Worm (Caenorhabditis elegans) whole organism, L4 larva: ENCODE results near the gene nep-3.

Source experiments
- ama-1 ChIP-seq: fragments of 150-350 bp; optimal IDR thresholded peaks from 2 replicates; lab custom pipeline; 2014; ENCODE audit warnings: inconsistent platforms, mixed read lengths
- dmd-9 ChIP-seq: fragments of 200-800 bp; sonication (Bioruptor generic); IDR thresholded peaks from 2 replicates; pipeline ENCODE4 v1.3.6; 2022; ENCODE audit warnings: missing genetic modification reagents, missing genetic modification characterization, missing compliant biosample characterization
- lim-7 ChIP-seq: fragments of 200-800 bp; sonication (Bioruptor generic); IDR thresholded peaks from 2 replicates; pipeline ENCODE4 v1.3.6; 2022; ENCODE audit warnings: missing genetic modification characterization, missing compliant biosample characterization
- lin-1 ChIP-seq: fragments of 200-800 bp; sonication (Bioruptor generic); IDR thresholded peaks from 2 replicates; pipeline ENCODE4 v1.3.6; 2022; ENCODE audit warnings: missing genetic modification reagents, missing genetic modification characterization, missing compliant biosample characterization
- lin-38 ChIP-seq: fragments of 200-800 bp; sonication (Bioruptor generic); IDR thresholded peaks from 2 replicates; pipeline ENCODE4 v1.3.6; 2022; ENCODE audit warnings: missing genetic modification reagents, missing genetic modification characterization, missing compliant biosample characterization
- snpc-4 ChIP-seq: fragments of 150-350 bp; optimal IDR thresholded peaks from 2 replicates; lab custom pipeline; 2014; ENCODE audit warnings: missing biosample characterization, missing genetic modification characterization
- zip-11 ChIP-seq: fragments of 200-800 bp; sonication (Bioruptor generic); IDR thresholded peaks from 2 replicates; pipeline ENCODE4 v1.3.6; 2022; ENCODE audit warnings: missing genetic modification characterization, missing compliant biosample characterization

DNA sequence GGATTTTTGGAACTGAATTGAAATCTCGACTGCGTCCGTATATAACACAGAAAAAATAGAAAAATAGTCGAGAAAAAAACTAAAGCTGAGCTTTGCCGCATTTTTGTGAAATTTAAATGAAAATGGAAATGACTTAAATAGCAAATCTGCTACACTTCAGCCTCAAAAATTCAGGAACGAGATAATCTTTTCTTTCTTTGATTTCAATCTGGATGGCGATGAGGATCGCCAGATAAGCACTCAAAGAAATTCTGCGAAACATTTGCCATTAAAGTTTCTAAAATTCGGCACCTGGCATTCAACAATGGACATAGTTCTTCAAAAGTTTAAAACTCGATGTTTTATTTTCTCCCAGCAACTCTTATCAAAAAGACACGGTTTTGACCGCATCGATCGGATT, 33.7 kb downstream of the nep-3 start, which contains the start of the genes C17A2.7 and C17A2.3:
- no peak for TF ChIP-seq lin-1 (GFP tag; lab: Robert Waterston, UW)
- no peak for TF ChIP-seq snpc-4 (tag; lab: Kevin White, UChicago)
- no peak for TF ChIP-seq zip-11 (GFP tag; lab: Robert Waterston, UW)
- TF ChIP-seq dmd-9, result no peak
- TF ChIP-seq lim-7 (GFP tag; lab: Robert Waterston, UW), result no peak
- TF ChIP-seq ama-1, result no peak
- no peak for TF ChIP-seq lin-38
